Fruit fly (Drosophila melanogaster) whole organism, embryonic: ENCODE results near the gene Pfas.
A peak's percentile ranks its signal among the peaks of the same experiment; 100 is the strongest.

Experiments
- Ada2b ChIP-seq: fragments of 200-800 bp; sonication (Bioruptor generic); IDR thresholded peaks from 2 replicates; pipeline ENCODE4 v1.3.6; 2022; ENCODE audit warnings: missing biosample characterization, missing genetic modification characterization
- C15 ChIP-seq: fragments of 200-800 bp; sonication (Bioruptor generic); IDR thresholded peaks from 3 replicates; pipeline ENCODE4 v1.3.6; 2022; ENCODE audit warnings: missing biosample characterization, missing genetic modification characterization
- CG10267 ChIP-seq: fragments of 200-800 bp; sonication (Bioruptor generic); optimal IDR thresholded peaks from 2 replicates; lab custom pipeline; 2018; ENCODE audit warnings: missing biosample characterization, mild to moderate bottlenecking, missing genetic modification characterization, moderate library complexity
- CG12659 ChIP-seq: fragments of 200-800 bp; sonication (Bioruptor generic); optimal IDR thresholded peaks from 3 replicates; lab custom pipeline; 2017; ENCODE audit warnings: mild to moderate bottlenecking, missing biosample characterization, missing genetic modification reagents, missing genetic modification characterization
- CG12769 ChIP-seq: fragments of 200-800 bp; sonication (Bioruptor generic); optimal IDR thresholded peaks from 2 replicates; lab custom pipeline; 2019; ENCODE audit warnings: missing biosample characterization, mild to moderate bottlenecking, missing genetic modification characterization, moderate library complexity
- CG15514 ChIP-seq: fragments of 200-800 bp; sonication (Bioruptor generic); optimal IDR thresholded peaks from 3 replicates; lab custom pipeline; 2017; ENCODE audit warnings: missing biosample characterization, missing genetic modification characterization, mild to moderate bottlenecking, moderate library complexity, missing genetic modification reagents
- CG2199 ChIP-seq: fragments of 200-800 bp; sonication (Bioruptor generic); IDR thresholded peaks from 3 replicates; pipeline ENCODE4 v1.3.6; 2022; ENCODE audit warnings: missing biosample characterization, missing genetic modification characterization
- CG32767 ChIP-seq: fragments of 200-800 bp; sonication (Bioruptor generic); IDR thresholded peaks from 2 replicates; pipeline ENCODE4 v1.3.6; 2022; ENCODE audit warnings: missing biosample characterization, missing genetic modification characterization
- CG33557 ChIP-seq: fragments of 200-800 bp; sonication (Bioruptor generic); optimal IDR thresholded peaks from 2 replicates; lab custom pipeline; 2019; ENCODE audit warnings: missing biosample characterization, mild to moderate bottlenecking, missing genetic modification characterization, moderate library complexity
- CG34376 ChIP-seq: fragments of 200-800 bp; sonication (Bioruptor generic); optimal IDR thresholded peaks from 2 replicates; lab custom pipeline; 2018; ENCODE audit warnings: missing biosample characterization, mild to moderate bottlenecking, missing genetic modification characterization
- CG3726 ChIP-seq: fragments of 200-800 bp; sonication (Bioruptor generic); IDR thresholded peaks from 3 replicates; pipeline ENCODE4, ENCODE4 v1.3.6; 2022; ENCODE audit warnings: missing biosample characterization, missing genetic modification characterization
- CG43689 ChIP-seq: fragments of 200-800 bp; sonication (Bioruptor generic); IDR thresholded peaks from 2 replicates; pipeline ENCODE4 v1.3.6; 2022; ENCODE audit warnings: missing biosample characterization, missing genetic modification characterization
- CG8924 ChIP-seq: fragments of 200-800 bp; optimal IDR thresholded peaks from 3 replicates; lab custom pipeline; 2019; ENCODE audit warnings: missing biosample characterization, mild to moderate bottlenecking, missing genetic modification characterization, moderate library complexity
- CG9437 ChIP-seq: fragments of 200-800 bp; sonication (Bioruptor generic); optimal IDR thresholded peaks from 2 replicates; lab custom pipeline; 2018; ENCODE audit warnings: missing biosample characterization, mild to moderate bottlenecking, missing genetic modification characterization
- CG9797 ChIP-seq: fragments of 200-800 bp; sonication (Bioruptor generic); optimal IDR thresholded peaks from 3 replicates; lab custom pipeline; 2018; ENCODE audit warnings: missing biosample characterization, mild to moderate bottlenecking, missing genetic modification characterization
- CoRest ChIP-seq: fragments of 200-800 bp; sonication (Bioruptor generic); optimal IDR thresholded peaks from 3 replicates; lab custom pipeline; 2018; ENCODE audit warnings: missing biosample characterization, mild to moderate bottlenecking, missing genetic modification characterization, moderate library complexity
- E2f2 ChIP-seq: fragments of 200-800 bp; sonication (Bioruptor generic); IDR thresholded peaks from 2 replicates; pipeline ENCODE4 v1.3.6; 2022; ENCODE audit warnings: missing biosample characterization, missing genetic modification characterization
- Ets97D ChIP-seq: fragments of 200-800 bp; sonication (Bioruptor generic); optimal IDR thresholded peaks from 3 replicates; lab custom pipeline; 2016; ENCODE audit warnings: missing biosample characterization, missing genetic modification characterization
- Hr78 ChIP-seq, 2 experiments: fragments of 200-800 bp in 1 of 2; fragments of >200 bp in 1 of 2; sonication (Bioruptor generic) in 1 of 2; optimal IDR thresholded peaks; 2 replicates each; lab custom pipeline; 2017 to 2019; ENCODE audit warnings: missing biosample characterization in 2 of 2, missing genetic modification characterization in 2 of 2, mild to moderate bottlenecking in 1 of 2, moderate library complexity in 1 of 2
- MBD-R2 ChIP-seq: fragments of 200-800 bp; sonication (Bioruptor generic); IDR thresholded peaks from 2 replicates; pipeline ENCODE4 v1.3.6; 2022; ENCODE audit warnings: missing biosample characterization, missing genetic modification characterization
- Med ChIP-seq: fragments of 200-800 bp; sonication (Bioruptor generic); peaks from one replicate; lab custom pipeline; 2016; ENCODE audit warnings: missing biosample characterization, missing genetic modification characterization, mild to moderate bottlenecking, inconsistent platforms, moderate library complexity
- Myb ChIP-seq: fragments of 200-800 bp; sonication (Bioruptor generic); optimal IDR thresholded peaks from 2 replicates; lab custom pipeline; 2016; ENCODE audit warnings: missing biosample characterization, missing genetic modification characterization
- Six4 ChIP-seq: fragments of 200-800 bp; sonication (Bioruptor generic); optimal IDR thresholded peaks from 2 replicates; lab custom pipeline; 2016; ENCODE audit warnings: missing biosample characterization, missing genetic modification characterization
- TFAM ChIP-seq: fragments of 200-800 bp; sonication (Bioruptor generic); optimal IDR thresholded peaks from 2 replicates; lab custom pipeline; 2017; ENCODE audit warnings: missing biosample characterization, missing genetic modification characterization, inconsistent platforms
- bbx ChIP-seq: fragments of 200-800 bp; sonication (Bioruptor generic); IDR thresholded peaks from 2 replicates; pipeline ENCODE4 v1.3.6; 2022; ENCODE audit warnings: missing biosample characterization, missing genetic modification characterization; ENCODE audit not compliant: partially characterized antibody
- bcd ChIP-seq: fragments of 200-800 bp; sonication (Bioruptor generic); optimal IDR thresholded peaks from 2 replicates; lab custom pipeline; 2017; ENCODE audit warnings: missing biosample characterization, mild to moderate bottlenecking, missing genetic modification characterization
- caup ChIP-seq: fragments of 200-800 bp; sonication (Bioruptor generic); optimal IDR thresholded peaks from 3 replicates; lab custom pipeline; 2017; ENCODE audit warnings: missing biosample characterization, mild to moderate bottlenecking, missing genetic modification characterization, moderate library complexity; ENCODE audit not compliant: severe bottlenecking
- chinmo ChIP-seq: fragments of 200-800 bp; sonication (Bioruptor generic); IDR thresholded peaks from 4 replicates; pipeline ENCODE4 v1.3.6; 2022; ENCODE audit warnings: missing biosample characterization, missing genetic modification characterization; ENCODE audit not compliant: partially characterized antibody
- ci ChIP-seq: fragments of 200-800 bp; sonication (Bioruptor generic); IDR thresholded peaks from 3 replicates; pipeline ENCODE4 v1.3.6; 2022; ENCODE audit warnings: missing biosample characterization, missing genetic modification characterization
- disco-r ChIP-seq: fragments of 200-800 bp; sonication (Bioruptor generic); optimal IDR thresholded peaks from 2 replicates; lab custom pipeline; 2016; ENCODE audit warnings: missing biosample characterization, missing genetic modification characterization
- dpn ChIP-seq, 2 experiments: fragments of 200-800 bp; sonication (Bioruptor generic); optimal IDR thresholded peaks; 3 replicates each; lab custom pipeline; 2016; ENCODE audit warnings: missing biosample characterization in 2 of 2, missing genetic modification characterization in 2 of 2
- emc ChIP-seq: fragments of 200-800 bp; sonication (Bioruptor generic); optimal IDR thresholded peaks from 2 replicates; lab custom pipeline; 2016; ENCODE audit warnings: missing biosample characterization, missing genetic modification characterization
- exex ChIP-seq: fragments of 200-800 bp; sonication (Bioruptor generic); optimal IDR thresholded peaks from 4 replicates; lab custom pipeline; 2018; ENCODE audit warnings: missing biosample characterization, mild to moderate bottlenecking, missing genetic modification characterization, moderate library complexity
- gfzf ChIP-seq: fragments of 200-800 bp; sonication (Bioruptor generic); optimal IDR thresholded peaks from 2 replicates; lab custom pipeline; 2016; ENCODE audit warnings: missing biosample characterization, mild to moderate bottlenecking, missing genetic modification characterization, moderate library complexity
- grn ChIP-seq: fragments of 200-800 bp; sonication (Bioruptor generic); optimal IDR thresholded peaks from 3 replicates; lab custom pipeline; 2017; ENCODE audit warnings: missing biosample characterization, missing genetic modification characterization
- gro ChIP-seq: fragments of 200-800 bp; sonication (Bioruptor generic); optimal IDR thresholded peaks from 2 replicates; lab custom pipeline; 2016; ENCODE audit warnings: missing biosample characterization, missing genetic modification characterization
- mam ChIP-seq: fragments of 200-800 bp; sonication (Bioruptor generic); optimal IDR thresholded peaks from 3 replicates; lab custom pipeline; 2016; ENCODE audit warnings: missing biosample characterization, missing genetic modification characterization
- nom ChIP-seq: fragments of 200-800 bp; sonication (Bioruptor generic); optimal IDR thresholded peaks from 2 replicates; lab custom pipeline; 2017; ENCODE audit warnings: missing biosample characterization, missing genetic modification characterization, mild to moderate bottlenecking, moderate library complexity, missing genetic modification reagents
- phol ChIP-seq: fragments of 200-800 bp; sonication (Bioruptor generic); optimal IDR thresholded peaks from 3 replicates; lab custom pipeline; 2018; ENCODE audit warnings: missing biosample characterization, mild to moderate bottlenecking, missing genetic modification characterization, moderate library complexity
- pzg ChIP-seq: fragments of 200-800 bp; sonication (Bioruptor generic); optimal IDR thresholded peaks from 3 replicates; lab custom pipeline; 2018; ENCODE audit warnings: missing biosample characterization, mild to moderate bottlenecking, missing genetic modification characterization, moderate library complexity
- ranshi ChIP-seq: fragments of 200-800 bp; sonication (Bioruptor generic); IDR thresholded peaks from 2 replicates; pipeline ENCODE4 v1.3.6; 2022; ENCODE audit warnings: missing biosample characterization, missing genetic modification characterization
- rib ChIP-seq: fragments of 200-800 bp; sonication (Bioruptor generic); IDR thresholded peaks from 2 replicates; pipeline ENCODE4 v1.3.6; 2022; ENCODE audit warnings: missing biosample characterization, missing genetic modification characterization
- sd ChIP-seq: fragments of 200-800 bp; sonication (Bioruptor generic); optimal IDR thresholded peaks from 3 replicates; lab custom pipeline; 2018; ENCODE audit warnings: missing biosample characterization, mild to moderate bottlenecking, missing genetic modification characterization, moderate library complexity
- sr ChIP-seq: fragments of 200-800 bp; sonication (Bioruptor generic); IDR thresholded peaks from 3 replicates; pipeline ENCODE4 v1.3.6; 2022; ENCODE audit warnings: missing biosample characterization, missing genetic modification characterization
- stwl ChIP-seq: fragments of 200-800 bp; sonication (Bioruptor generic); optimal IDR thresholded peaks from 3 replicates; lab custom pipeline; 2018; ENCODE audit warnings: missing biosample characterization, mild to moderate bottlenecking, missing genetic modification characterization, moderate library complexity
- sug ChIP-seq: fragments of 200-800 bp; optimal IDR thresholded peaks from 2 replicates; lab custom pipeline; 2019; ENCODE audit warnings: missing biosample characterization, mild to moderate bottlenecking, missing genetic modification characterization, moderate library complexity
- vnd ChIP-seq: fragments of 200-800 bp; sonication (Bioruptor generic); IDR thresholded peaks from 3 replicates; pipeline ENCODE4 v1.3.6; 2022; ENCODE audit warnings: missing biosample characterization, missing genetic modification characterization; ENCODE audit not compliant: partially characterized antibody
- wek ChIP-seq: fragments of 200-800 bp; sonication (Bioruptor generic); optimal IDR thresholded peaks from 3 replicates; lab custom pipeline; 2018; ENCODE audit warnings: missing biosample characterization, mild to moderate bottlenecking, missing genetic modification characterization, moderate library complexity

Gene Pfas

dm6 chr2L:6006508-6007232 is 39.2 kb downstream of the Pfas start, which contains the start of gene Gal:
Gene Gal, minus strand, starts transcription at chr2L:6006827.
- TF ChIP-seq emc: no peak
- peak; percentile 64 for TF ChIP-seq Med (GFP tag; lab: Kevin White, UChicago)
- peak in 1 of 2 experiments; percentile 28 for TF ChIP-seq Hr78 (GFP tag; optimal IDR thresholded peaks at IDR 0.05; lab: Kevin White, UChicago)
- TF ChIP-seq sug: peak; percentile 83
- TF ChIP-seq CG3726: 0 out of 3 replicates have a peak, but pooled peaks have one; percentile 30
- TF ChIP-seq CG34376 (GFP tag; lab: Kevin White, UChicago): peak; percentile 1
- TF ChIP-seq exex (tag; lab: Kevin White, UChicago): peak; percentile 97
- TF ChIP-seq gro: peak; percentile 2
- TF ChIP-seq CG2199 (GFP tag; lab: Robert Waterston, UW): 0 out of 3 replicates have a peak, but pooled peaks have one; percentile 35
- TF ChIP-seq CG12659 (GFP tag; lab: Kevin White, UChicago): no peak
- 0 out of 3 replicates have a peak, but pooled peaks have one; percentile 27 for TF ChIP-seq vnd (GFP tag; lab: Robert Waterston, UW)
- peak; percentile 33; the same call in 1 of the 3 replicates for TF ChIP-seq ci
- no peak for TF ChIP-seq Ada2b
- TF ChIP-seq dpn (GFP tag; optimal IDR thresholded peaks at IDR 0.05; lab: Kevin White, UChicago): no peak
- TF ChIP-seq nom: peak; percentile 42
- TF ChIP-seq CG15514 (GFP tag; lab: Kevin White, UChicago): no peak
- no peak for TF ChIP-seq bcd (GFP tag; lab: Kevin White, UChicago)
- 0 out of 3 replicates have a peak, but pooled peaks have one; percentile 53 for TF ChIP-seq sr (GFP tag; lab: Robert Waterston, UW)

- TF ChIP-seq sd (no peak), CG12769 (tag; lab: Kevin White, UChicago) (no peak), stwl (peak; percentile 55), caup (no peak), gfzf (GFP tag; lab: Kevin White, UChicago) (peak; percentile 67), CG10267 (no peak), CG32767 (GFP tag; lab: Robert Waterston, UW) (no peak), C15 (GFP tag; lab: Robert Waterston, UW) (no peak), Myb (GFP tag; lab: Kevin White, UChicago) (peak; percentile 39), bbx (GFP tag; lab: Robert Waterston, UW) (peak; percentile 48; the same call in 1 of the 2 replicates), E2f2 (GFP tag; lab: Robert Waterston, UW) (peak; percentile 56), MBD-R2 (peak; percentile 63), CG33557 (no peak), disco-r (GFP tag; lab: Kevin White, UChicago) (no peak), CG8924 (tag; lab: Kevin White, UChicago) (no peak), Six4 (no peak), CoRest (tag; lab: Kevin White, UChicago) (peak; percentile 15), Ets97D (GFP tag; lab: Kevin White, UChicago) (peak; percentile 29), wek (GFP tag; lab: Kevin White, UChicago) (no peak), CG9437 (GFP tag; lab: Kevin White, UChicago) (peak; percentile 81), bcd (GFP tag; lab: Kevin White, UChicago) (no peak), chinmo (0 out of 4 replicates have a peak, but pooled peaks have one; percentile 52), phol (peak; percentile 93), mam (GFP tag; lab: Kevin White, UChicago) (no peak), TFAM (GFP tag; lab: Kevin White, UChicago) (no peak), CG9797 (GFP tag; lab: Kevin White, UChicago) (peak; percentile 40), rib (GFP tag; lab: Robert Waterston, UW) (no peak), grn (GFP tag; lab: Kevin White, UChicago) (no peak), pzg (GFP tag; lab: Kevin White, UChicago) (peak; percentile 42), CG43689 (GFP tag; lab: Robert Waterston, UW) (no peak), ranshi (GFP tag; lab: Robert Waterston, UW) (0 out of 2 replicates have a peak, but pooled peaks have one; percentile 16)
These were observed 45.8 kb downstream of the Pfas start, which contains the start of gene Tsp26A for dm6 chr2L:6000065-6000464. Gene Tsp26A, plus strand, starts transcription at chr2L:6000228.
